Worm (Caenorhabditis elegans) whole organism, L3 larva: ENCODE data around the gene T27A8.3.
A peak's percentile ranks its signal among the peaks of the same experiment; 100 is the strongest.

ENCODE experiments used
- elt-3 ChIP-seq, 3 experiments: fragments of 150-350 bp in 1 of 3; sonication (generic microtip) in 2 of 3; optimal IDR thresholded peaks; 2 replicates in 2 of 3; 4 replicates in 1 of 3; lab custom pipeline; 2014 to 2017; ENCODE audit warnings: missing biosample characterization in 3 of 3, missing genetic modification characterization in 3 of 3
- pqm-1 ChIP-seq: fragments of 150-350 bp; optimal IDR thresholded peaks from 2 replicates; lab custom pipeline; 2017; ENCODE audit warnings: missing biosample characterization, missing genetic modification characterization, inconsistent platforms

ce11 chrX:16039173-16039572 lies 23.3 kb upstream of the T27A8.3 start:
- TF ChIP-seq pqm-1 (tag; lab: Kevin White, UChicago) (peak; percentile 52), elt-3 (tag; optimal IDR thresholded peaks at IDR 0.05; lab: Kevin White, UChicago) (no peak)
